Fruit fly (Drosophila melanogaster): Measurements from ENCODE around the gene Vti1a.

Gene Vti1a

dm6 chr3L:707992-708489 is 15.3 kb upstream of the Vti1a start, which contains the start of gene CG13895 (continued):
- TF ChIP-seq CG4318 (GFP tag; optimal IDR thresholded peaks at IDR 0.05) (no peak), fd59A (GFP tag; optimal IDR thresholded peaks at IDR 0.05) (no peak), CG11902 (GFP tag; optimal IDR thresholded peaks at IDR 0.05) (no peak), Sox14 (GFP tag; optimal IDR thresholded peaks at IDR 0.05) (no peak), Hr38 (GFP tag; optimal IDR thresholded peaks at IDR 0.05) (no peak), CG6163 (GFP tag; IDR thresholded peaks at IDR 0.05) (no peak), CG6854 (GFP tag; optimal IDR thresholded peaks at IDR 0.05) (peak; percentile 37), CG1621 (tag; optimal IDR thresholded peaks at IDR 0.05) (peak; percentile 79), CG11294 (GFP tag; IDR thresholded peaks at IDR 0.05) (no peak), Eip93F (GFP tag; optimal IDR thresholded peaks at IDR 0.05) (no peak), Eip78C (GFP tag) (peak; percentile 70), CG6808 (GFP tag; optimal IDR thresholded peaks at IDR 0.05) (peak; percentile 45), salr (GFP tag; optimal IDR thresholded peaks at IDR 0.05) (no peak), spab (GFP tag; optimal IDR thresholded peaks at IDR 0.05) (no peak), CG7368 (GFP tag; optimal IDR thresholded peaks at IDR 0.05) (no peak), CG15336 (GFP tag; IDR thresholded peaks at IDR 0.05) (no peak), svp (GFP tag) (no peak), Met (GFP tag; optimal IDR thresholded peaks at IDR 0.05) (peak; percentile 19), Blimp-1 (GFP tag; optimal IDR thresholded peaks at IDR 0.05) (no peak), vri (GFP tag; optimal IDR thresholded peaks at IDR 0.05) (no peak), CG6276 (GFP tag; optimal IDR thresholded peaks at IDR 0.05) (no peak), esn (GFP tag; optimal IDR thresholded peaks at IDR 0.05) (no peak), fd85E (GFP tag; optimal IDR thresholded peaks at IDR 0.05) (no peak), pdm3 (GFP tag; optimal IDR thresholded peaks at IDR 0.05) (no peak), Sox15 (GFP tag; optimal IDR thresholded peaks at IDR 0.05) (no peak), Gug (GFP tag; IDR thresholded peaks at IDR 0.05) (no peak), net (GFP tag; optimal IDR thresholded peaks at IDR 0.05) (no peak), topi (GFP tag; optimal IDR thresholded peaks at IDR 0.05) (no peak), CG11762 (GFP tag; optimal IDR thresholded peaks at IDR 0.05; ENCODE audit: insufficient read depth) (no peak), CG3919 (GFP tag; optimal IDR thresholded peaks at IDR 0.05) (no peak), CG10631 (GFP tag; optimal IDR thresholded peaks at IDR 0.05) (no peak), CG8119 (GFP tag; IDR thresholded peaks at IDR 0.05) (peak; percentile 20; the same call in 1 of the 3 replicates), Eip75B (GFP tag; optimal IDR thresholded peaks at IDR 0.05) (no peak), cyc (GFP tag; optimal IDR thresholded peaks at IDR 0.05) (no peak), CG8632 (GFP tag; optimal IDR thresholded peaks at IDR 0.05) (no peak), CG6792 (GFP tag; optimal IDR thresholded peaks at IDR 0.05) (no peak), CG32006 (GFP tag; optimal IDR thresholded peaks at IDR 0.05) (no peak), CG3032 (tag; optimal IDR thresholded peaks at IDR 0.05) (no peak)

dm6 chr3L:704661-705543 is 12.2 kb upstream of the Vti1a start:
- TF ChIP-seq CG10631 (GFP tag; optimal IDR thresholded peaks at IDR 0.05) (peak; percentile 17), CG6163 (GFP tag; IDR thresholded peaks at IDR 0.05) (peak; percentile 63; the same call in 2 of the 3 replicates), Sox15 (GFP tag; optimal IDR thresholded peaks at IDR 0.05) (no peak), vri (GFP tag; optimal IDR thresholded peaks at IDR 0.05) (no peak), OdsH (GFP tag; optimal IDR thresholded peaks at IDR 0.05) (peak; percentile 46), topi (GFP tag; optimal IDR thresholded peaks at IDR 0.05) (peak; percentile 10), lz (GFP tag; optimal IDR thresholded peaks at IDR 0.05) (peak; percentile 19), svp (GFP tag) (peak; percentile 77), Hr4 (GFP tag; optimal IDR thresholded peaks at IDR 0.05) (peak; percentile 48), Smox (GFP tag; optimal IDR thresholded peaks at IDR 0.05) (peak; percentile 35), eg (GFP tag; IDR thresholded peaks at IDR 0.05) (peak; percentile 70; the same call in 2 of the 3 replicates), Gug (GFP tag; IDR thresholded peaks at IDR 0.05) (peak; percentile 37; the same call in 1 of the 2 replicates), CG8119 (GFP tag; IDR thresholded peaks at IDR 0.05) (peak; percentile 48; the same call in 2 of the 3 replicates), dac (GFP tag; optimal IDR thresholded peaks at IDR 0.05) (no peak), CG6276 (GFP tag; optimal IDR thresholded peaks at IDR 0.05) (peak; percentile 3), CG31627 (GFP tag; optimal IDR thresholded peaks at IDR 0.05) (peak; percentile 1), Hr38 (GFP tag; optimal IDR thresholded peaks at IDR 0.05) (no peak), CG8632 (GFP tag; optimal IDR thresholded peaks at IDR 0.05) (peak; percentile 33), Sox102F (GFP tag; optimal IDR thresholded peaks at IDR 0.05) (no peak), fkh (GFP tag; optimal IDR thresholded peaks at IDR 0.05) (no peak), Lpt (GFP tag; optimal IDR thresholded peaks at IDR 0.05) (no peak), CG11902 (GFP tag; optimal IDR thresholded peaks at IDR 0.05) (no peak), Met (GFP tag; optimal IDR thresholded peaks at IDR 0.05) (peak; percentile 25), CG8319 (GFP tag; optimal IDR thresholded peaks at IDR 0.05) (no peak)

Measured in whole organism, prepupa.